Fruit fly (Drosophila melanogaster) whole organism, embryonic: ENCODE results near the gene CG15027.
A peak's percentile ranks its signal among the peaks of the same experiment; 100 is the strongest.

Experiments used
- Atf3 ChIP-seq: fragments of 200-800 bp; sonication (Bioruptor generic); optimal IDR thresholded peaks from 3 replicates; lab custom pipeline; 2016; ENCODE audit warnings: missing biosample characterization, missing genetic modification characterization
- BtbVII ChIP-seq: fragments of 200-800 bp; sonication (Bioruptor generic); optimal IDR thresholded peaks from 3 replicates; lab custom pipeline; 2017; ENCODE audit warnings: missing biosample characterization, mild to moderate bottlenecking, missing genetic modification characterization
- CG10321 ChIP-seq: fragments of 200-800 bp; sonication (Bioruptor generic); IDR thresholded peaks from 2 replicates; pipeline ENCODE4 v1.3.6; 2022; ENCODE audit warnings: missing biosample characterization, missing genetic modification characterization
- CG10366 ChIP-seq: fragments of 200-800 bp; sonication (Bioruptor generic); IDR thresholded peaks from 2 replicates; pipeline ENCODE4 v1.3.6; 2022; ENCODE audit warnings: missing biosample characterization, missing genetic modification characterization
- CG10543 ChIP-seq: fragments of 200-800 bp; sonication (Bioruptor generic); optimal IDR thresholded peaks from 3 replicates; lab custom pipeline; 2017; ENCODE audit warnings: missing biosample characterization, mild to moderate bottlenecking, missing genetic modification characterization, moderate library complexity
- CG11695 ChIP-seq: fragments of 200-800 bp; sonication (Bioruptor generic); IDR thresholded peaks from 3 replicates; pipeline ENCODE4 v1.3.6; 2022; ENCODE audit warnings: missing biosample characterization, missing genetic modification characterization
- CG13287 ChIP-seq: fragments of 200-800 bp; sonication (Bioruptor generic); IDR thresholded peaks from 2 replicates; pipeline ENCODE4 v1.3.6; 2022; ENCODE audit warnings: missing biosample characterization, missing genetic modification characterization; ENCODE audit not compliant: partially characterized antibody
- CG15601 ChIP-seq: fragments of 200-800 bp; sonication (Bioruptor generic); optimal IDR thresholded peaks from 3 replicates; lab custom pipeline; 2019; ENCODE audit warnings: missing biosample characterization, mild to moderate bottlenecking, missing genetic modification characterization, moderate library complexity
- CG16813 ChIP-seq: fragments of 200-800 bp; sonication (Bioruptor generic); IDR thresholded peaks from 3 replicates; pipeline ENCODE4 v1.3.6; 2022; ENCODE audit warnings: missing biosample characterization, missing genetic modification characterization; ENCODE audit not compliant: partially characterized antibody
- CG17328 ChIP-seq: fragments of 200-800 bp; sonication (Bioruptor generic); IDR thresholded peaks from 2 replicates; pipeline ENCODE4 v1.3.6; 2022; ENCODE audit warnings: missing biosample characterization, missing genetic modification characterization
- CG17385 ChIP-seq: fragments of 200-800 bp; sonication (Bioruptor generic); optimal IDR thresholded peaks from 3 replicates; lab custom pipeline; 2018; ENCODE audit warnings: missing biosample characterization, mild to moderate bottlenecking, missing genetic modification characterization
- CG17912 ChIP-seq: fragments of 200-800 bp; sonication (Bioruptor generic); optimal IDR thresholded peaks from 2 replicates; lab custom pipeline; 2018; ENCODE audit warnings: missing biosample characterization, mild to moderate bottlenecking, missing genetic modification characterization
- CG18764 ChIP-seq: fragments of 200-800 bp; sonication (Bioruptor generic); optimal IDR thresholded peaks from 3 replicates; lab custom pipeline; 2016; ENCODE audit warnings: missing biosample characterization, missing genetic modification characterization
- CG2120 ChIP-seq: fragments of 200-800 bp; sonication (Bioruptor generic); optimal IDR thresholded peaks from 3 replicates; lab custom pipeline; 2016; ENCODE audit warnings: missing biosample characterization, missing genetic modification characterization
- CG3726 ChIP-seq: fragments of 200-800 bp; sonication (Bioruptor generic); IDR thresholded peaks from 3 replicates; pipeline ENCODE4, ENCODE4 v1.3.6; 2022; ENCODE audit warnings: missing biosample characterization, missing genetic modification characterization
- CG4328 ChIP-seq: fragments of 200-800 bp; sonication (Bioruptor generic); optimal IDR thresholded peaks from 3 replicates; lab custom pipeline; 2017; ENCODE audit warnings: missing biosample characterization, missing genetic modification reagents, missing genetic modification characterization
- CG4424 ChIP-seq: fragments of 200-800 bp; sonication (Bioruptor generic); optimal IDR thresholded peaks from 3 replicates; lab custom pipeline; 2016; ENCODE audit warnings: missing biosample characterization, missing genetic modification characterization
- CG6854 ChIP-seq: fragments of 200-800 bp; sonication (Bioruptor generic); optimal IDR thresholded peaks from 3 replicates; lab custom pipeline; 2017; ENCODE audit warnings: missing biosample characterization, mild to moderate bottlenecking, missing genetic modification characterization
- ERR ChIP-seq: fragments of 200-800 bp; sonication (Bioruptor generic); optimal IDR thresholded peaks from 2 replicates; lab custom pipeline; 2016; ENCODE audit warnings: missing biosample characterization, missing genetic modification characterization
- Eip74EF ChIP-seq, 2 experiments: fragments of 200-800 bp in 1 of 2; fragments of >200 bp in 1 of 2; sonication (Bioruptor generic) in 1 of 2; optimal IDR thresholded peaks; 2 replicates each; lab custom pipeline; 2017 to 2019; ENCODE audit warnings: missing biosample characterization in 2 of 2, missing genetic modification characterization in 2 of 2, mild to moderate bottlenecking in 1 of 2, moderate library complexity in 1 of 2
- Fer2 ChIP-seq: fragments of 200-800 bp; sonication (Bioruptor generic); optimal IDR thresholded peaks from 2 replicates; lab custom pipeline; 2018; ENCODE audit warnings: missing biosample characterization, mild to moderate bottlenecking, missing genetic modification characterization, moderate library complexity
- HLHmδ ChIP-seq: fragments of 200-800 bp; sonication (Bioruptor generic); optimal IDR thresholded peaks from 2 replicates; lab custom pipeline; 2018; ENCODE audit warnings: missing biosample characterization, mild to moderate bottlenecking, missing genetic modification characterization, moderate library complexity
- Meics ChIP-seq: fragments of 200-800 bp; sonication (Bioruptor generic); optimal IDR thresholded peaks from 2 replicates; lab custom pipeline; 2017; ENCODE audit warnings: missing biosample characterization, mild to moderate bottlenecking, missing genetic modification characterization
- NC2β ChIP-seq: fragments of 200-800 bp; sonication (Bioruptor generic); optimal IDR thresholded peaks from 2 replicates; lab custom pipeline; 2016; ENCODE audit warnings: missing biosample characterization, missing genetic modification characterization
- Nf-YC ChIP-seq: fragments of 200-800 bp; optimal IDR thresholded peaks from 3 replicates; lab custom pipeline; 2019; ENCODE audit warnings: missing biosample characterization, mild to moderate bottlenecking, missing genetic modification characterization, moderate library complexity
- Sox100B ChIP-seq: fragments of 200-800 bp; sonication (Bioruptor generic); optimal IDR thresholded peaks from 3 replicates; lab custom pipeline; 2018; ENCODE audit warnings: missing biosample characterization, mild to moderate bottlenecking, missing genetic modification characterization
- Spps ChIP-seq: fragments of 200-800 bp; sonication (Bioruptor generic); optimal IDR thresholded peaks from 2 replicates; lab custom pipeline; 2018; ENCODE audit warnings: missing biosample characterization, mild to moderate bottlenecking, missing genetic modification characterization
- amos ChIP-seq: fragments of 200-800 bp; sonication (Bioruptor generic); IDR thresholded peaks from 2 replicates; pipeline ENCODE4 v1.3.6; 2022; ENCODE audit warnings: missing biosample characterization, missing genetic modification characterization; ENCODE audit not compliant: partially characterized antibody
- bsh ChIP-seq, 2 experiments: fragments of 200-800 bp; sonication (Bioruptor generic); optimal IDR thresholded peaks; 2 replicates each; lab custom pipeline; 2017 to 2018; ENCODE audit warnings: mild to moderate bottlenecking in 2 of 2, missing biosample characterization in 2 of 2, missing genetic modification characterization in 2 of 2, moderate library complexity in 1 of 2
- cas ChIP-seq: fragments of 200-800 bp; sonication (Bioruptor generic); IDR thresholded peaks from 2 replicates; pipeline ENCODE4 v1.3.6; 2022; ENCODE audit warnings: missing biosample characterization, missing genetic modification characterization
- chn ChIP-seq: fragments of 200-800 bp; sonication (Bioruptor generic); optimal IDR thresholded peaks from 2 replicates; lab custom pipeline; 2016; ENCODE audit warnings: missing biosample characterization, missing genetic modification characterization
- danr ChIP-seq: fragments of 200-800 bp; sonication (Bioruptor generic); IDR thresholded peaks from 2 replicates; pipeline ENCODE4 v1.3.6; 2022; ENCODE audit warnings: missing biosample characterization, missing genetic modification characterization
- disco-r ChIP-seq: fragments of 200-800 bp; sonication (Bioruptor generic); optimal IDR thresholded peaks from 2 replicates; lab custom pipeline; 2016; ENCODE audit warnings: missing biosample characterization, missing genetic modification characterization
- dysf ChIP-seq: fragments of 200-800 bp; sonication (Bioruptor generic); IDR thresholded peaks from 3 replicates; pipeline ENCODE4 v1.3.6; 2022; ENCODE audit warnings: missing biosample characterization, missing genetic modification characterization
- fd96Cb ChIP-seq: fragments of 200-800 bp; sonication (Bioruptor generic); optimal IDR thresholded peaks from 2 replicates; lab custom pipeline; 2018; ENCODE audit warnings: missing biosample characterization, mild to moderate bottlenecking, missing genetic modification characterization, moderate library complexity
- gem ChIP-seq: fragments of 200-800 bp; sonication (Bioruptor generic); optimal IDR thresholded peaks from 2 replicates; lab custom pipeline; 2019; ENCODE audit warnings: missing biosample characterization, mild to moderate bottlenecking, missing genetic modification characterization, moderate library complexity
- gro ChIP-seq: fragments of 200-800 bp; sonication (Bioruptor generic); optimal IDR thresholded peaks from 2 replicates; lab custom pipeline; 2016; ENCODE audit warnings: missing biosample characterization, missing genetic modification characterization
- ham ChIP-seq: fragments of 200-800 bp; sonication (Bioruptor generic); IDR thresholded peaks from 2 replicates; pipeline ENCODE4 v1.3.6; 2022; ENCODE audit warnings: missing biosample characterization, missing genetic modification characterization
- hth ChIP-seq: fragments of >200 bp; optimal IDR thresholded peaks from 2 replicates; lab custom pipeline; 2017; ENCODE audit warnings: inconsistent platforms
- klu ChIP-seq: fragments of 200-800 bp; sonication (Bioruptor generic); IDR thresholded peaks from 2 replicates; pipeline ENCODE4 v1.3.6; 2022; ENCODE audit warnings: missing biosample characterization, missing genetic modification characterization
- knrl ChIP-seq: fragments of 200-800 bp; sonication (Bioruptor generic); IDR thresholded peaks from 3 replicates; pipeline ENCODE4 v1.3.6; 2022; ENCODE audit warnings: missing biosample characterization, missing genetic modification characterization; ENCODE audit not compliant: partially characterized antibody
- peb ChIP-seq: fragments of 200-800 bp; sonication (Bioruptor generic); IDR thresholded peaks from 2 replicates; pipeline ENCODE4 v1.3.6; 2022; ENCODE audit warnings: missing biosample characterization, missing genetic modification characterization
- pros ChIP-seq: fragments of 200-800 bp; sonication (Bioruptor generic); optimal IDR thresholded peaks from 3 replicates; lab custom pipeline; 2019; ENCODE audit warnings: missing biosample characterization, mild to moderate bottlenecking, missing genetic modification characterization, moderate library complexity
- pum ChIP-seq: fragments of 200-800 bp; sonication (Bioruptor generic); optimal IDR thresholded peaks from 2 replicates; lab custom pipeline; 2016; ENCODE audit warnings: missing biosample characterization, missing genetic modification characterization
- scrt ChIP-seq: fragments of 200-800 bp; sonication (Bioruptor generic); optimal IDR thresholded peaks from 2 replicates; lab custom pipeline; 2018; ENCODE audit warnings: missing biosample characterization, mild to moderate bottlenecking, missing genetic modification characterization, moderate library complexity
- sd ChIP-seq: fragments of 200-800 bp; sonication (Bioruptor generic); optimal IDR thresholded peaks from 3 replicates; lab custom pipeline; 2018; ENCODE audit warnings: missing biosample characterization, mild to moderate bottlenecking, missing genetic modification characterization, moderate library complexity
- sob ChIP-seq: fragments of 200-800 bp; sonication (Bioruptor generic); IDR thresholded peaks from 2 replicates; pipeline ENCODE4 v1.3.6; 2022; ENCODE audit warnings: missing biosample characterization, missing genetic modification characterization
- tll ChIP-seq, 2 experiments: fragments of 200-800 bp in 1 of 2; fragments of >200 bp in 1 of 2; sonication (Bioruptor generic) in 1 of 2; optimal IDR thresholded peaks; 2 replicates each; lab custom pipeline; 2017 to 2019; ENCODE audit warnings: missing biosample characterization in 2 of 2, missing genetic modification characterization in 2 of 2, mild to moderate bottlenecking in 1 of 2, moderate library complexity in 1 of 2
- trem ChIP-seq: fragments of 200-800 bp; optimal IDR thresholded peaks from 3 replicates; lab custom pipeline; 2019; ENCODE audit warnings: missing biosample characterization, mild to moderate bottlenecking, missing genetic modification characterization, moderate library complexity
- tx ChIP-seq: fragments of 200-800 bp; sonication (Bioruptor generic); optimal IDR thresholded peaks from 2 replicates; lab custom pipeline; 2016; ENCODE audit warnings: missing biosample characterization, missing genetic modification characterization
- vnd ChIP-seq: fragments of 200-800 bp; sonication (Bioruptor generic); IDR thresholded peaks from 3 replicates; pipeline ENCODE4 v1.3.6; 2022; ENCODE audit warnings: missing biosample characterization, missing genetic modification characterization; ENCODE audit not compliant: partially characterized antibody
- yki ChIP-seq: fragments of >200 bp; optimal IDR thresholded peaks from 3 replicates; lab custom pipeline; 2018

Gene CG15027

DNA sequence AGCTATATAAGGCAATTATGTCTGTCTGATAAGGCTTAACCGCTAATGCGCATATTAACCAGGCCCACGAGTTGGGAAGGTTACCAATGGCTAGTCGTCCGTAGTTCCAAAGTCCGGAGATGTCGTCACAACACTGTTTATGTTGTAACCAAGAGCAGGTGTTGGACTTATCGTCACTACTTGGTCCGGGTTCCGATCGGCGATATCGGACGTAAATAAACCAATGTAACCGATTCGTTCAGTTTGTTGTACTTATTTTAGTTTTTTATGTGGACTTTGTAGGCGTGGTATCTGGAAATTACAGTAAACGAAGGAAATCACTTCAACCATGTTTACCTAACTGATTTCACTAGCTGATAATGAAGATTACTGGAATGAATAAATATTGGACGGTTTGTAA lies 7.2 kb downstream of the CG15027 start (continued):
- TF ChIP-seq Spps (tag; lab: Kevin White, UChicago): no peak
- no peak for TF ChIP-seq CG6854 (GFP tag; lab: Kevin White, UChicago)
- no peak for TF ChIP-seq trem
- no peak for TF ChIP-seq CG13287 (GFP tag; lab: Robert Waterston, UW)
- no peak for TF ChIP-seq CG4424 (GFP tag; lab: Kevin White, UChicago)
- TF ChIP-seq Meics: peak; percentile 55
- no peak for TF ChIP-seq CG11695 (GFP tag; lab: Robert Waterston, UW)
- TF ChIP-seq bsh (GFP tag; optimal IDR thresholded peaks at IDR 0.05; lab: Kevin White, UChicago): peak in 1 of 2 experiments; percentile 32
- no peak for TF ChIP-seq CG18764 (GFP tag; lab: Kevin White, UChicago)
- no peak for TF ChIP-seq CG17328
- no peak for TF ChIP-seq CG16813 (GFP tag; lab: Robert Waterston, UW)
- TF ChIP-seq danr: no peak
- TF ChIP-seq klu: no peak
- no peak for TF ChIP-seq tx (GFP tag; lab: Kevin White, UChicago)
- TF ChIP-seq gro (GFP tag; lab: Kevin White, UChicago): peak; percentile 4
- TF ChIP-seq sd (tag; lab: Kevin White, UChicago): peak; percentile 35
- TF ChIP-seq tll (GFP tag; optimal IDR thresholded peaks at IDR 0.05; lab: Kevin White, UChicago): no peak
- TF ChIP-seq ham (GFP tag; lab: Robert Waterston, UW): no peak
- TF ChIP-seq pum (GFP tag; lab: Kevin White, UChicago): no peak
- TF ChIP-seq amos (GFP tag; lab: Robert Waterston, UW): no peak
- TF ChIP-seq CG17912 (GFP tag; lab: Kevin White, UChicago): no peak
- TF ChIP-seq ERR (GFP tag; lab: Kevin White, UChicago): no peak
- TF ChIP-seq CG10543 (GFP tag; lab: Kevin White, UChicago): peak; percentile 66
- TF ChIP-seq yki (lab: Kevin White, UChicago): no peak
- TF ChIP-seq chn (GFP tag; lab: Kevin White, UChicago): no peak
- no peak for TF ChIP-seq CG10321
- no peak for TF ChIP-seq HLHmδ (GFP tag; lab: Kevin White, UChicago)
- no peak for TF ChIP-seq sob (GFP tag; lab: Robert Waterston, UW)
- TF ChIP-seq Atf3 (GFP tag; lab: Kevin White, UChicago): no peak
- TF ChIP-seq vnd (GFP tag; lab: Robert Waterston, UW): no peak
- peak; percentile 35 for TF ChIP-seq Sox100B (GFP tag; lab: Kevin White, UChicago)
- TF ChIP-seq CG2120 (GFP tag; lab: Kevin White, UChicago): no peak
- no peak for TF ChIP-seq CG10366
- TF ChIP-seq disco-r: no peak
- TF ChIP-seq hth: no peak
- peak; percentile 39 for TF ChIP-seq CG17385 (GFP tag; lab: Kevin White, UChicago)
- peak in 1 of 2 experiments; percentile 16 for TF ChIP-seq Eip74EF (GFP tag; optimal IDR thresholded peaks at IDR 0.05; lab: Kevin White, UChicago)
- peak; percentile 71 for TF ChIP-seq CG15601
- no peak for TF ChIP-seq peb (GFP tag; lab: Robert Waterston, UW)
- TF ChIP-seq CG4328 (GFP tag; lab: Kevin White, UChicago): peak; percentile 34
- no peak for TF ChIP-seq scrt (GFP tag; lab: Kevin White, UChicago)
- TF ChIP-seq CG3726 (GFP tag; lab: Robert Waterston, UW): no peak
- no peak for TF ChIP-seq NC2β (GFP tag; lab: Kevin White, UChicago)
- TF ChIP-seq cas (GFP tag; lab: Robert Waterston, UW): no peak
- TF ChIP-seq BtbVII (GFP tag; lab: Kevin White, UChicago): peak; percentile 64
- no peak for TF ChIP-seq Fer2
- TF ChIP-seq knrl (GFP tag; lab: Robert Waterston, UW): no peak
- TF ChIP-seq fd96Cb: no peak
- TF ChIP-seq pros: no peak
- no peak for TF ChIP-seq dysf
- no peak for TF ChIP-seq Nf-YC (tag; lab: Kevin White, UChicago)
- TF ChIP-seq gem (tag; lab: Kevin White, UChicago): peak; percentile 15
